Fruit fly (Drosophila melanogaster): ENCODE data around the gene Ucp4B.

dm6 chr2L:5964211-5964610 is 5.4 kb upstream of the Ucp4B start:
- TF ChIP-seq foxo (GFP tag; optimal IDR thresholded peaks at IDR 0.05) (no peak), HLH106 (tag; optimal IDR thresholded peaks at IDR 0.05) (no peak), Jra (GFP tag; optimal IDR thresholded peaks at IDR 0.05) (no peak), dsf (GFP tag; optimal IDR thresholded peaks at IDR 0.05; ENCODE audit: borderline replicate concordance) (no peak), dl (GFP tag; optimal IDR thresholded peaks at IDR 0.05; ENCODE audit: insufficient read depth in 1 of 2, partially characterized antibody in 2 of 2) (no peak), tai (GFP tag; optimal IDR thresholded peaks at IDR 0.05) (no peak), CG9705 (GFP tag; optimal IDR thresholded peaks at IDR 0.05) (no peak), Hnf4 (GFP tag; optimal IDR thresholded peaks at IDR 0.05) (no peak), Mio (GFP tag; optimal IDR thresholded peaks at IDR 0.05) (no peak), sv (GFP tag; optimal IDR thresholded peaks at IDR 0.05) (no peak), Sp1 (GFP tag; optimal IDR thresholded peaks at IDR 0.05) (no peak), GATAd (GFP tag; optimal IDR thresholded peaks at IDR 0.05) (no peak), OdsH (GFP tag; optimal IDR thresholded peaks at IDR 0.05) (no peak), psq (GFP tag; optimal IDR thresholded peaks at IDR 0.05) (no peak)
